Worm (Caenorhabditis elegans) whole organism, late embryonic: ENCODE measurements around the gene C16A11.10.

ENCODE experiments used
- C38D4.7 ChIP-seq: fragments of 200-800 bp; sonication (Bioruptor generic); optimal IDR thresholded peaks from 2 replicates; lab custom pipeline; 2018; ENCODE audit warnings: mild to moderate bottlenecking, missing genetic modification characterization, moderate library complexity, missing compliant biosample characterization
- F13H6.1 ChIP-seq: sonication (generic microtip); optimal IDR thresholded peaks from 2 replicates; lab custom pipeline; 2016; ENCODE audit warnings: missing genetic modification characterization, missing compliant biosample characterization
- K02D7.2 ChIP-seq: sonication (generic microtip); optimal IDR thresholded peaks from 2 replicates; lab custom pipeline; 2017; ENCODE audit warnings: mild to moderate bottlenecking, missing genetic modification characterization, missing compliant biosample characterization
- K09A11.1 ChIP-seq: sonication (generic microtip); optimal IDR thresholded peaks from 2 replicates; lab custom pipeline; 2017; ENCODE audit warnings: antibody characterized with exemption, mild to moderate bottlenecking, missing genetic modification characterization, missing compliant biosample characterization; ENCODE audit not compliant: insufficient read depth
- Y22D7AL.16 ChIP-seq: sonication (generic microtip); optimal IDR thresholded peaks from 2 replicates; lab custom pipeline; 2016; ENCODE audit warnings: missing genetic modification characterization, missing compliant biosample characterization
- ceh-14 ChIP-seq: sonication (generic microtip); optimal IDR thresholded peaks from 2 replicates; lab custom pipeline; 2016; ENCODE audit warnings: missing genotype, missing genetic modification characterization, missing compliant biosample characterization
- ceh-2 ChIP-seq: sonication (generic microtip); optimal IDR thresholded peaks from 2 replicates; lab custom pipeline; 2016; ENCODE audit warnings: missing genotype, missing genetic modification characterization, missing compliant biosample characterization
- ceh-24 ChIP-seq: sonication (generic microtip); optimal IDR thresholded peaks from 2 replicates; lab custom pipeline; 2016; ENCODE audit warnings: mild to moderate bottlenecking, missing genetic modification characterization, missing compliant biosample characterization
- ceh-31 ChIP-seq: sonication (generic microtip); optimal IDR thresholded peaks from 2 replicates; lab custom pipeline; 2016; ENCODE audit warnings: missing genetic modification characterization, missing compliant biosample characterization
- ceh-45 ChIP-seq: fragments of 200-800 bp; sonication (Bioruptor generic); IDR thresholded peaks from 2 replicates; pipeline ENCODE4 v1.3.6; 2022; ENCODE audit warnings: missing genetic modification reagents, missing genetic modification characterization, missing compliant biosample characterization
- ceh-6 ChIP-seq: fragments of 200-800 bp; sonication (Bioruptor generic); optimal IDR thresholded peaks from 2 replicates; lab custom pipeline; 2018; ENCODE audit warnings: mild to moderate bottlenecking, missing genetic modification characterization, missing compliant biosample characterization
- che-1 ChIP-seq: sonication (generic microtip); optimal IDR thresholded peaks from 2 replicates; lab custom pipeline; 2016; ENCODE audit warnings: mild to moderate bottlenecking, missing genetic modification characterization, missing compliant biosample characterization
- dmd-4 ChIP-seq: sonication (generic microtip); optimal IDR thresholded peaks from 2 replicates; lab custom pipeline; 2016; ENCODE audit warnings: borderline replicate concordance, missing genetic modification characterization, missing compliant biosample characterization
- elt-4 ChIP-seq: sonication (generic microtip); optimal IDR thresholded peaks from 2 replicates; lab custom pipeline; 2016; ENCODE audit warnings: missing genetic modification characterization, missing compliant biosample characterization
- ets-4 ChIP-seq: sonication (generic microtip); optimal IDR thresholded peaks from 2 replicates; lab custom pipeline; 2016; ENCODE audit warnings: missing genetic modification characterization, missing compliant biosample characterization
- fkh-10 ChIP-seq: fragments of 150-350 bp; optimal IDR thresholded peaks from 2 replicates; lab custom pipeline; 2014; ENCODE audit warnings: missing biosample characterization, missing genetic modification reagents, missing genetic modification characterization
- gmeb-2 ChIP-seq: sonication (generic microtip); optimal IDR thresholded peaks from 2 replicates; lab custom pipeline; 2016; ENCODE audit warnings: missing genetic modification characterization, inconsistent platforms, missing compliant biosample characterization
- hlh-13 ChIP-seq: fragments of 200-800 bp; sonication (Bioruptor generic); optimal IDR thresholded peaks from 2 replicates; lab custom pipeline; 2018; ENCODE audit warnings: mild to moderate bottlenecking, missing genetic modification characterization, missing compliant biosample characterization
- hlh-15 ChIP-seq: sonication (generic microtip); optimal IDR thresholded peaks from 2 replicates; lab custom pipeline; 2016; ENCODE audit warnings: missing genetic modification characterization, missing compliant biosample characterization
- hlh-30 ChIP-seq: sonication (generic microtip); optimal IDR thresholded peaks from 2 replicates; lab custom pipeline; 2017; ENCODE audit warnings: antibody characterized with exemption, missing genetic modification characterization, missing compliant biosample characterization; ENCODE audit not compliant: insufficient read depth
- hlh-6 ChIP-seq: sonication (generic microtip); optimal IDR thresholded peaks from 2 replicates; lab custom pipeline; 2016; ENCODE audit warnings: missing genotype, missing genetic modification characterization, missing compliant biosample characterization
- hlh-8 ChIP-seq: sonication (generic microtip); optimal IDR thresholded peaks from 2 replicates; lab custom pipeline; 2016; ENCODE audit warnings: missing genotype, missing genetic modification characterization, missing compliant biosample characterization
- lim-6 ChIP-seq: sonication (generic microtip); optimal IDR thresholded peaks from 2 replicates; lab custom pipeline; 2016; ENCODE audit warnings: missing genetic modification characterization, missing compliant biosample characterization
- madf-2 ChIP-seq: sonication (generic microtip); optimal IDR thresholded peaks from 2 replicates; lab custom pipeline; 2017; ENCODE audit warnings: missing genetic modification characterization, missing compliant biosample characterization
- nfya-1 ChIP-seq: sonication (generic microtip); optimal IDR thresholded peaks from 2 replicates; lab custom pipeline; 2017; ENCODE audit warnings: missing genetic modification characterization, mild to moderate bottlenecking, missing compliant biosample characterization, antibody characterized with exemption, moderate library complexity
- nhr-232 ChIP-seq: sonication (generic microtip); optimal IDR thresholded peaks from 2 replicates; lab custom pipeline; 2016; ENCODE audit warnings: missing genetic modification characterization, missing compliant biosample characterization
- pag-3 ChIP-seq: sonication (generic microtip); optimal IDR thresholded peaks from 2 replicates; lab custom pipeline; 2016; ENCODE audit warnings: missing compliant biosample characterization, missing genetic modification characterization, borderline replicate concordance
- pat-9 ChIP-seq: fragments of 200-800 bp; sonication (Bioruptor generic); optimal IDR thresholded peaks from 2 replicates; lab custom pipeline; 2018; ENCODE audit warnings: mild to moderate bottlenecking, missing genetic modification characterization, moderate library complexity, missing compliant biosample characterization
- pax-1 ChIP-seq: fragments of 150-350 bp; optimal IDR thresholded peaks from 2 replicates; lab custom pipeline; 2014; ENCODE audit warnings: missing biosample characterization, missing genetic modification characterization
- pha-2 ChIP-seq: sonication (generic microtip); optimal IDR thresholded peaks from 2 replicates; lab custom pipeline; 2017; ENCODE audit warnings: mild to moderate bottlenecking, missing genetic modification characterization, missing compliant biosample characterization
- pha-4 ChIP-seq: fragments of 150-350 bp; optimal IDR thresholded peaks from 2 replicates; lab custom pipeline; 2018; ENCODE audit warnings: missing biosample characterization, missing genetic modification reagents, missing genetic modification characterization
- pqm-1 ChIP-seq: sonication (generic microtip); optimal IDR thresholded peaks from 2 replicates; lab custom pipeline; 2016; ENCODE audit warnings: missing genetic modification characterization, missing compliant biosample characterization
- pros-1 ChIP-seq: fragments of 150-350 bp; optimal IDR thresholded peaks from 2 replicates; lab custom pipeline; 2014; ENCODE audit warnings: missing biosample characterization, missing genetic modification reagents, missing genetic modification characterization
- rnt-1 ChIP-seq: sonication (generic microtip); optimal IDR thresholded peaks from 2 replicates; lab custom pipeline; 2016; ENCODE audit warnings: missing genetic modification characterization, missing compliant biosample characterization
- sdc-2 ChIP-seq: sonication (generic microtip); optimal IDR thresholded peaks from 2 replicates; lab custom pipeline; 2016; ENCODE audit warnings: missing genotype, missing genetic modification characterization, missing compliant biosample characterization
- syd-9 ChIP-seq: sonication (generic microtip); optimal IDR thresholded peaks from 2 replicates; lab custom pipeline; 2016; ENCODE audit warnings: mild to moderate bottlenecking, missing genetic modification characterization, moderate library complexity, missing compliant biosample characterization
- tbx-2 ChIP-seq: sonication (generic microtip); optimal IDR thresholded peaks from 2 replicates; lab custom pipeline; 2016; ENCODE audit warnings: missing genetic modification characterization, missing compliant biosample characterization
- tbx-7 ChIP-seq: sonication (generic microtip); optimal IDR thresholded peaks from 2 replicates; lab custom pipeline; 2016; ENCODE audit warnings: missing genotype, missing genetic modification characterization, missing compliant biosample characterization
- ttx-3 ChIP-seq: sonication (generic microtip); optimal IDR thresholded peaks from 2 replicates; lab custom pipeline; 2016; ENCODE audit warnings: missing genetic modification reagents, missing genetic modification characterization, missing compliant biosample characterization
- unc-42 ChIP-seq: sonication (generic microtip); optimal IDR thresholded peaks from 2 replicates; lab custom pipeline; 2016; ENCODE audit warnings: missing genotype, missing genetic modification characterization, missing compliant biosample characterization
- unc-55 ChIP-seq: sonication (generic microtip); optimal IDR thresholded peaks from 2 replicates; lab custom pipeline; 2017; ENCODE audit warnings: missing biosample characterization, missing genetic modification reagents, missing genetic modification characterization
- zip-5 ChIP-seq: sonication (generic microtip); optimal IDR thresholded peaks from 2 replicates; lab custom pipeline; 2016; ENCODE audit warnings: missing genetic modification characterization, missing compliant biosample characterization
- ztf-16 ChIP-seq: sonication (generic microtip); optimal IDR thresholded peaks from 2 replicates; lab custom pipeline; 2017; ENCODE audit warnings: missing genetic modification characterization, missing compliant biosample characterization

C16A11.10 gene

ce11 chrII:4228112-4228770, 2.9 kb upstream of the C16A11.10 start:
- TF ChIP-seq lim-6 (tag; lab: Kevin White, UChicago) (no peak), pax-1 (tag; lab: Kevin White, UChicago) (no peak), pha-2 (tag; lab: Kevin White, UChicago) (no peak), nhr-232 (no peak), nfya-1 (tag; lab: Kevin White, UChicago) (no peak), pqm-1 (no peak), K09A11.1 (tag; lab: Kevin White, UChicago) (no peak), hlh-30 (tag; lab: Kevin White, UChicago) (no peak), tbx-2 (tag; lab: Kevin White, UChicago) (no peak), syd-9 (tag; lab: Kevin White, UChicago) (no peak), fkh-10 (GFP tag; lab: Kevin White, UChicago) (no peak), C38D4.7 (no peak)

- TF ChIP-seq ztf-16 (tag; lab: Kevin White, UChicago) (no peak), pat-9 (tag; lab: Kevin White, UChicago) (no peak), elt-4 (tag; lab: Kevin White, UChicago) (no peak), ceh-6 (no peak), ceh-24 (tag; lab: Kevin White, UChicago) (no peak), nfya-1 (tag; lab: Kevin White, UChicago) (no peak), hlh-8 (tag; lab: Kevin White, UChicago) (no peak)
- TF ChIP-seq, all 69 proteins: peak for 0
Observed at ce11 chrII:4229106-4229708, 2.0 kb upstream of the C16A11.10 start, which contains the start of gene C16A11.3. Gene C16A11.3 (plus strand): TSS chrII:4229545.

ce11 chrII:4235959-4236358, 4.8 kb downstream of the C16A11.10 start, which contains the start of gene fbxc-43:
Gene fbxc-43 (minus strand): TSS chrII:4235996.
- no peak for TF ChIP-seq unc-55 (GFP tag; lab: Kevin White, UChicago)
- no peak for TF ChIP-seq pros-1 (tag; lab: Kevin White, UChicago)
- no peak for TF ChIP-seq hlh-15 (tag; lab: Kevin White, UChicago)
- no peak for TF ChIP-seq hlh-13 (GFP tag; lab: Kevin White, UChicago)
- no peak for TF ChIP-seq ttx-3
- TF ChIP-seq zip-5 (tag; lab: Kevin White, UChicago) = no peak
- no peak for TF ChIP-seq pha-4 (tag; lab: Kevin White, UChicago)
- no peak for TF ChIP-seq rnt-1 (tag; lab: Kevin White, UChicago)
- no peak for TF ChIP-seq ceh-31 (tag; lab: Kevin White, UChicago)

- TF ChIP-seq gmeb-2 (tag; lab: Kevin White, UChicago) = peak; percentile 76
- TF ChIP-seq hlh-13 (GFP tag; lab: Kevin White, UChicago) = no peak
- no peak for TF ChIP-seq pros-1 (tag; lab: Kevin White, UChicago)
- TF ChIP-seq fkh-10 (GFP tag; lab: Kevin White, UChicago) = no peak
- peak; percentile 42 for TF ChIP-seq dmd-4
- peak; percentile 43 for TF ChIP-seq F13H6.1 (tag; lab: Kevin White, UChicago)
- no peak for TF ChIP-seq elt-4 (tag; lab: Kevin White, UChicago)
- TF ChIP-seq pag-3 (tag; lab: Kevin White, UChicago) = no peak
- no peak for TF ChIP-seq unc-55 (GFP tag; lab: Kevin White, UChicago)
- TF ChIP-seq ets-4 (tag; lab: Kevin White, UChicago) = no peak
- peak; percentile 56 for TF ChIP-seq K02D7.2 (tag; lab: Kevin White, UChicago)
- peak; percentile 38 for TF ChIP-seq unc-42 (tag; lab: Kevin White, UChicago)
- TF ChIP-seq hlh-6 = no peak
- peak; percentile 54 for TF ChIP-seq syd-9 (tag; lab: Kevin White, UChicago)
- peak; percentile 75 for TF ChIP-seq ceh-14 (tag; lab: Kevin White, UChicago)
- peak; percentile 54 for TF ChIP-seq pat-9 (tag; lab: Kevin White, UChicago)
- TF ChIP-seq hlh-8 (tag; lab: Kevin White, UChicago) = peak; percentile 67
- peak; percentile 58; the same call in 1 of the 2 replicates for TF ChIP-seq ceh-45 (GFP tag; lab: Robert Waterston, UW)
- peak; percentile 57 for TF ChIP-seq Y22D7AL.16 (tag; lab: Kevin White, UChicago)
- peak; percentile 59 for TF ChIP-seq madf-2 (tag; lab: Kevin White, UChicago)
- TF ChIP-seq ceh-24 (tag; lab: Kevin White, UChicago) = peak; percentile 37
- TF ChIP-seq lim-6 (tag; lab: Kevin White, UChicago) = peak; percentile 17
- TF ChIP-seq che-1 (tag; lab: Kevin White, UChicago) = peak; percentile 77
- no peak for TF ChIP-seq sdc-2 (tag; lab: Kevin White, UChicago)
- TF ChIP-seq ceh-6 = peak; percentile 53
- peak; percentile 59 for TF ChIP-seq ceh-2 (tag; lab: Kevin White, UChicago)
- peak; percentile 28 for TF ChIP-seq tbx-7
Observed at ce11 chrII:4237701-4238214, 6.6 kb downstream of the C16A11.10 start, which contains the start of the genes fbxc-44 and C16A11.2. Gene fbxc-44 (minus strand): TSS chrII:4237751. Gene C16A11.2 (plus strand): TSS chrII:4238203.
